Fruit fly (Drosophila melanogaster) whole organism, wandering third instar larva: ENCODE measurements around the gene CG11417.

Experiments
- Abd-B ChIP-seq: fragments of >200 bp; optimal IDR thresholded peaks from 2 replicates; lab custom pipeline; 2017; ENCODE audit warnings: missing biosample characterization, missing genetic modification characterization
- CG32264 ChIP-seq: fragments of 200-800 bp; sonication (Bioruptor generic); optimal IDR thresholded peaks from 2 replicates; lab custom pipeline; 2016; ENCODE audit warnings: missing biosample characterization, missing genetic modification characterization
- CG9705 ChIP-seq: fragments of 200-800 bp; sonication (Bioruptor generic); optimal IDR thresholded peaks from 2 replicates; lab custom pipeline; 2018; ENCODE audit warnings: missing biosample characterization, mild to moderate bottlenecking, missing genetic modification characterization
- CrebA ChIP-seq: fragments of 200-800 bp; sonication (Bioruptor generic); optimal IDR thresholded peaks from 2 replicates; lab custom pipeline; 2016; ENCODE audit warnings: missing biosample characterization, mild to moderate bottlenecking, missing genetic modification characterization, borderline replicate concordance
- Dfd ChIP-seq: fragments of >200 bp; optimal IDR thresholded peaks from 2 replicates; lab custom pipeline; 2017; ENCODE audit warnings: missing biosample characterization, missing genetic modification characterization
- Dif ChIP-seq: fragments of 200-275, 200-300 bp; sonication (Bioruptor generic); optimal IDR thresholded peaks from 2 replicates; lab custom pipeline; 2018; ENCODE audit warnings: missing biosample characterization, missing genetic modification characterization; ENCODE audit not compliant: partially characterized antibody
- GATAd ChIP-seq: sonication (Bioruptor generic); optimal IDR thresholded peaks from 2 replicates; lab custom pipeline; 2016; ENCODE audit warnings: missing biosample characterization, missing genetic modification characterization
- HLH106 ChIP-seq: fragments of 200-800 bp; optimal IDR thresholded peaks from 3 replicates; lab custom pipeline; 2019; ENCODE audit warnings: missing biosample characterization, mild to moderate bottlenecking, missing genetic modification characterization, moderate library complexity
- Hnf4 ChIP-seq: fragments of 200-800 bp; sonication (Bioruptor generic); optimal IDR thresholded peaks from 2 replicates; lab custom pipeline; 2016; ENCODE audit warnings: missing biosample characterization, mild to moderate bottlenecking, missing genetic modification characterization
- Hr78 ChIP-seq: fragments of >200 bp; optimal IDR thresholded peaks from 2 replicates; lab custom pipeline; 2017; ENCODE audit warnings: missing biosample characterization, missing genetic modification characterization
- Hr83 ChIP-seq: fragments of 200-300 bp; sonication (Bioruptor generic); optimal IDR thresholded peaks from 2 replicates; lab custom pipeline; 2016; ENCODE audit warnings: missing biosample characterization, mild to moderate bottlenecking, missing genetic modification characterization, moderate library complexity; ENCODE audit not compliant: poor library complexity, severe bottlenecking
- Jra ChIP-seq: sonication (Bioruptor generic); optimal IDR thresholded peaks from 2 replicates; lab custom pipeline; 2016; ENCODE audit warnings: missing biosample characterization, missing genetic modification characterization
- Mio ChIP-seq: sonication (Bioruptor generic); optimal IDR thresholded peaks from 2 replicates; lab custom pipeline; 2016; ENCODE audit warnings: missing biosample characterization, missing genetic modification characterization
- Myc ChIP-seq: fragments of >200 bp; optimal IDR thresholded peaks from 2 replicates; lab custom pipeline; 2017
- N ChIP-seq: fragments of >200 bp; optimal IDR thresholded peaks from 2 replicates; lab custom pipeline; 2018; ENCODE audit warnings: missing biosample characterization, missing external identifiers, missing genetic modification characterization
- OdsH ChIP-seq: fragments of 200-800 bp; sonication (Bioruptor generic); optimal IDR thresholded peaks from 2 replicates; lab custom pipeline; 2016; ENCODE audit warnings: missing biosample characterization, mild to moderate bottlenecking, missing genetic modification characterization
- Rel ChIP-seq, 2 experiments: fragments of 200-800 bp; sonication (Bioruptor generic) in 1 of 2; optimal IDR thresholded peaks; 2 replicates in 1 of 2; 3 replicates in 1 of 2; lab custom pipeline; 2016 to 2019; ENCODE audit warnings: mild to moderate bottlenecking in 2 of 2, missing biosample characterization in 2 of 2, missing genetic modification characterization in 2 of 2, moderate library complexity in 1 of 2
- Sp1 ChIP-seq: fragments of 200-800 bp; sonication (Bioruptor generic); optimal IDR thresholded peaks from 3 replicates; lab custom pipeline; 2019; ENCODE audit warnings: missing biosample characterization, mild to moderate bottlenecking, missing genetic modification characterization, moderate library complexity
- Vsx2 ChIP-seq: fragments of 200-300, 225-300 bp; sonication (Bioruptor generic); optimal IDR thresholded peaks from 2 replicates; lab custom pipeline; 2018; ENCODE audit warnings: missing biosample characterization, missing genetic modification characterization; ENCODE audit not compliant: partially characterized antibody
- br ChIP-seq: fragments of 200-800 bp; sonication (Bioruptor generic); optimal IDR thresholded peaks from 2 replicates; lab custom pipeline; 2016; ENCODE audit warnings: missing biosample characterization, missing genetic modification characterization
- brk ChIP-seq: fragments of 200-800 bp; sonication (Bioruptor generic); optimal IDR thresholded peaks from 2 replicates; lab custom pipeline; 2016; ENCODE audit warnings: missing biosample characterization, mild to moderate bottlenecking, missing genetic modification characterization
- dl ChIP-seq, 2 experiments: fragments of 175-275, 200-275 bp in 1 of 2; fragments of 200-275 bp in 1 of 2; sonication (Bioruptor generic); optimal IDR thresholded peaks; lab custom pipeline; 2018; ENCODE audit warnings: mild to moderate bottlenecking in 2 of 2, missing biosample characterization in 2 of 2, missing genetic modification characterization in 2 of 2, moderate library complexity in 2 of 2; ENCODE audit not compliant: partially characterized antibody in 2 of 2, insufficient read depth in 1 of 2
- dmrt93B ChIP-seq: fragments of 200-800 bp; sonication (Bioruptor generic); optimal IDR thresholded peaks from 2 replicates; lab custom pipeline; 2018; ENCODE audit warnings: missing biosample characterization, mild to moderate bottlenecking, missing genetic modification characterization
- dsf ChIP-seq: sonication (Bioruptor generic); optimal IDR thresholded peaks from 2 replicates; lab custom pipeline; 2016; ENCODE audit warnings: missing biosample characterization, missing genetic modification characterization, borderline replicate concordance
- ey ChIP-seq: fragments of 200-800 bp; sonication (Bioruptor generic); optimal IDR thresholded peaks from 2 replicates; lab custom pipeline; 2016; ENCODE audit warnings: missing biosample characterization, missing genetic modification characterization
- foxo ChIP-seq, 2 experiments: fragments of 200-800 bp; sonication (Bioruptor generic); optimal IDR thresholded peaks; 2 replicates in 1 of 2; 3 replicates in 1 of 2; lab custom pipeline; 2016 to 2017; ENCODE audit warnings: missing biosample characterization in 2 of 2, missing genetic modification characterization in 2 of 2
- fru ChIP-seq: fragments of 200-800 bp; sonication (Bioruptor generic); optimal IDR thresholded peaks from 3 replicates; lab custom pipeline; 2016; ENCODE audit warnings: missing biosample characterization, mild to moderate bottlenecking, missing genetic modification characterization
- h ChIP-seq: fragments of 200-800 bp; sonication (Bioruptor generic); optimal IDR thresholded peaks from 3 replicates; lab custom pipeline; 2016; ENCODE audit warnings: missing biosample characterization, mild to moderate bottlenecking, missing genetic modification characterization
- jim ChIP-seq: fragments of 175-275, 200-325 bp; sonication (Bioruptor generic); optimal IDR thresholded peaks from 2 replicates; lab custom pipeline; 2016; ENCODE audit warnings: missing biosample characterization, mild to moderate bottlenecking, missing genetic modification characterization
- lola ChIP-seq: fragments of >200 bp; optimal IDR thresholded peaks from 2 replicates; lab custom pipeline; 2017; ENCODE audit warnings: missing biosample characterization, missing genetic modification characterization
- pan ChIP-seq: fragments of >200 bp; optimal IDR thresholded peaks from 2 replicates; lab custom pipeline; 2017
- psq ChIP-seq: fragments of 200-800 bp; sonication (Bioruptor generic); optimal IDR thresholded peaks from 3 replicates; lab custom pipeline; 2017; ENCODE audit warnings: missing biosample characterization, mild to moderate bottlenecking, missing genetic modification characterization, moderate library complexity
- rgr ChIP-seq: fragments of 200-800 bp; sonication (Bioruptor generic); optimal IDR thresholded peaks from 3 replicates; lab custom pipeline; 2016; ENCODE audit warnings: missing biosample characterization, mild to moderate bottlenecking, missing genetic modification characterization
- sage ChIP-seq: fragments of 200-800 bp; sonication (Bioruptor generic); optimal IDR thresholded peaks from 2 replicates; lab custom pipeline; 2016; ENCODE audit warnings: missing biosample characterization, mild to moderate bottlenecking, missing genetic modification characterization
- sv ChIP-seq: fragments of 200-800 bp; sonication (Bioruptor generic); optimal IDR thresholded peaks from 3 replicates; lab custom pipeline; 2016; ENCODE audit warnings: missing biosample characterization, missing genetic modification characterization
- tai ChIP-seq: sonication (Bioruptor generic); optimal IDR thresholded peaks from 2 replicates; lab custom pipeline; 2016; ENCODE audit warnings: missing biosample characterization, missing genetic modification characterization
- usp ChIP-seq: fragments of >200 bp; optimal IDR thresholded peaks from 2 replicates; lab custom pipeline; 2017; ENCODE audit warnings: missing biosample characterization, missing genetic modification characterization
- woc ChIP-seq: sonication (Bioruptor generic); optimal IDR thresholded peaks from 2 replicates; lab custom pipeline; 2016; ENCODE audit warnings: missing biosample characterization, mild to moderate bottlenecking, missing genetic modification characterization

Gene CG11417

dm6 chrX:1368949-1369348 is 15.1 kb downstream of the CG11417 start, which contains the start of gene CG14770:
Gene CG14770 (plus strand): TSS chrX:1369249.
- no peak for TF ChIP-seq OdsH (GFP tag; lab: Kevin White, UChicago)
- no peak for TF ChIP-seq usp
- TF ChIP-seq h (GFP tag; lab: Kevin White, UChicago): no peak
- no peak for TF ChIP-seq HLH106 (tag; lab: Kevin White, UChicago)

dm6 chrX:1370104-1370802 is 16.4 kb downstream of the CG11417 start, which contains the start of gene ssx:
Gene ssx (plus strand): TSS chrX:1370580.
- TF ChIP-seq dmrt93B (GFP tag; lab: Kevin White, UChicago): no peak
- peak; percentile 3 for TF ChIP-seq Hr83 (GFP tag; lab: Kevin White, UChicago)
- no peak for TF ChIP-seq CG32264 (GFP tag; lab: Kevin White, UChicago)
- TF ChIP-seq N (GFP tag; lab: Kevin White, UChicago): no peak
- TF ChIP-seq sv (GFP tag; lab: Kevin White, UChicago): peak; percentile 41
- no peak for TF ChIP-seq dl (GFP tag; optimal IDR thresholded peaks at IDR 0.05; lab: Kevin White, UChicago; ENCODE audit: insufficient read depth in 1 of 2, partially characterized antibody in 2 of 2)
- TF ChIP-seq Myc (lab: Kevin White, UChicago): no peak
- TF ChIP-seq usp: no peak
- TF ChIP-seq Dif (GFP tag; lab: Kevin White, UChicago): no peak
- TF ChIP-seq ey: peak; percentile 45
- no peak for TF ChIP-seq brk (GFP tag; lab: Kevin White, UChicago)
- peak in 1 of 2 experiments; percentile 64 for TF ChIP-seq foxo (GFP tag; optimal IDR thresholded peaks at IDR 0.05; lab: Kevin White, UChicago)
- TF ChIP-seq rgr: peak; percentile 56
- no peak for TF ChIP-seq Abd-B (GFP tag; lab: Kevin White, UChicago)
- TF ChIP-seq sage (GFP tag; lab: Kevin White, UChicago): no peak
- no peak for TF ChIP-seq tai (GFP tag; lab: Kevin White, UChicago)
- no peak for TF ChIP-seq dsf (GFP tag; lab: Kevin White, UChicago)
- no peak for TF ChIP-seq br (GFP tag; lab: Kevin White, UChicago)
- TF ChIP-seq Mio (GFP tag; lab: Kevin White, UChicago): no peak
- no peak for TF ChIP-seq Hr78 (GFP tag; lab: Kevin White, UChicago)
- TF ChIP-seq Vsx2: no peak
- TF ChIP-seq Sp1: peak; percentile 23
- TF ChIP-seq Hnf4 (GFP tag; lab: Kevin White, UChicago): no peak
- TF ChIP-seq lola (GFP tag; lab: Kevin White, UChicago): no peak
- peak; percentile 39 for TF ChIP-seq OdsH (GFP tag; lab: Kevin White, UChicago)
- TF ChIP-seq Rel (GFP tag; optimal IDR thresholded peaks at IDR 0.05; lab: Kevin White, UChicago): no peak
- TF ChIP-seq Rel (tag; optimal IDR thresholded peaks at IDR 0.05; lab: Kevin White, UChicago): no peak
- TF ChIP-seq h (GFP tag; lab: Kevin White, UChicago): peak; percentile 43
- TF ChIP-seq woc (GFP tag; lab: Kevin White, UChicago): no peak
- no peak for TF ChIP-seq pan
- TF ChIP-seq fru: peak; percentile 36
- TF ChIP-seq CG9705: no peak
- TF ChIP-seq Jra (GFP tag; lab: Kevin White, UChicago): no peak
- TF ChIP-seq HLH106 (tag; lab: Kevin White, UChicago): peak; percentile 42
- no peak for TF ChIP-seq jim (GFP tag; lab: Kevin White, UChicago)
- peak; percentile 30 for TF ChIP-seq psq
- TF ChIP-seq Dfd (GFP tag; lab: Kevin White, UChicago): no peak
- no peak for TF ChIP-seq CrebA
- no peak for TF ChIP-seq GATAd (GFP tag; lab: Kevin White, UChicago)
